In genomic region chr3R:27274533-27275447, dm6 we compare ENCODE assay signal across 1 fruit fly cellular context.
TF ChIP-seq lines count a peak whose summit lies in the region.

CG5938 (plus strand) TSS chr3R:27274794.

TF ChIP-seq in whole organism, embryonic, 481 proteins besides CTCF, POLR2A, EP300 and RAD21 (continued from another document and continues in another):
- TF ChIP-seq cas (GFP tag; IDR thresholded peaks at IDR 0.05; lab: Robert Waterston, UW) = no peak
- TF ChIP-seq CG12744 (GFP tag; optimal IDR thresholded peaks at IDR 0.05; lab: Kevin White, UChicago) = no peak
- no peak for TF ChIP-seq fd64A (GFP tag; optimal IDR thresholded peaks at IDR 0.05; lab: Kevin White, UChicago)
- no peak for TF ChIP-seq dimm (GFP tag; IDR thresholded peaks at IDR 0.05; lab: Robert Waterston, UW)
- TF ChIP-seq lbe (GFP tag; optimal IDR thresholded peaks at IDR 0.05; lab: Kevin White, UChicago) = peak; percentile 35
- TF ChIP-seq CG30403 (GFP tag; optimal IDR thresholded peaks at IDR 0.05; lab: Kevin White, UChicago) = peak; percentile 43
- TF ChIP-seq HHEX (GFP tag; optimal IDR thresholded peaks at IDR 0.05; lab: Kevin White, UChicago) = peak; percentile 0
- no peak for TF ChIP-seq CG17568 (GFP tag; optimal IDR thresholded peaks at IDR 0.05; lab: Kevin White, UChicago)
- TF ChIP-seq CG4854 (GFP tag; optimal IDR thresholded peaks at IDR 0.05; lab: Kevin White, UChicago) = peak; percentile 4
- TF ChIP-seq CG32772 (GFP tag; IDR thresholded peaks at IDR 0.05; lab: Robert Waterston, UW) = no peak
- TF ChIP-seq gsb (GFP tag; IDR thresholded peaks at IDR 0.05; lab: Robert Waterston, UW) = no peak
- TF ChIP-seq CG2116 (GFP tag; optimal IDR thresholded peaks at IDR 0.05; lab: Kevin White, UChicago) = peak; percentile 39
- no peak for TF ChIP-seq sim (GFP tag; IDR thresholded peaks at IDR 0.05; lab: Robert Waterston, UW)
- TF ChIP-seq nau (GFP tag; optimal IDR thresholded peaks at IDR 0.05; lab: Kevin White, UChicago) = no peak
- no peak for TF ChIP-seq Antp (GFP tag; optimal IDR thresholded peaks at IDR 0.05; lab: Kevin White, UChicago)
- no peak for TF ChIP-seq sens (GFP tag; lab: Kevin White, UChicago)
- TF ChIP-seq CG10462 (GFP tag; optimal IDR thresholded peaks at IDR 0.05; lab: Kevin White, UChicago) = no peak
- TF ChIP-seq Pdp1 (GFP tag; optimal IDR thresholded peaks at IDR 0.05; lab: Kevin White, UChicago) = peak in 1 of 2 experiments; percentile 77
- TF ChIP-seq Adf1 (GFP tag; IDR thresholded peaks at IDR 0.05; lab: Robert Waterston, UW) = no peak; the same call in 1 of the 2 replicates
- TF ChIP-seq Vsx1 (GFP tag; optimal IDR thresholded peaks at IDR 0.05; lab: Kevin White, UChicago) = no peak
- TF ChIP-seq CG10654 (GFP tag; optimal IDR thresholded peaks at IDR 0.05; lab: Kevin White, UChicago) = peak; percentile 0
- no peak for TF ChIP-seq H15 (GFP tag; IDR thresholded peaks at IDR 0.05; lab: Robert Waterston, UW)
- no peak for TF ChIP-seq Dref (GFP tag; IDR thresholded peaks at IDR 0.05; lab: Robert Waterston, UW)
- TF ChIP-seq hth (optimal IDR thresholded peaks at IDR 0.05; lab: Kevin White, UChicago) = no peak
- TF ChIP-seq CG9437 (GFP tag; optimal IDR thresholded peaks at IDR 0.05; lab: Kevin White, UChicago) = peak; percentile 52
- TF ChIP-seq C15 (GFP tag; IDR thresholded peaks at IDR 0.05; lab: Robert Waterston, UW) = no peak
- peak; percentile 73 for TF ChIP-seq onecut (GFP tag; IDR thresholded peaks at IDR 0.05; lab: Robert Waterston, UW)
- no peak for TF ChIP-seq CG4707 (GFP tag; optimal IDR thresholded peaks at IDR 0.05; lab: Kevin White, UChicago)
- 0 out of 2 replicates have a peak, but pooled peaks have one; percentile 39 for TF ChIP-seq CG6689 (GFP tag; IDR thresholded peaks at IDR 0.05; lab: Robert Waterston, UW)
- peak; percentile 38 for TF ChIP-seq abd-A (tag; optimal IDR thresholded peaks at IDR 0.05; lab: Kevin White, UChicago)
- TF ChIP-seq CG15601 (tag; optimal IDR thresholded peaks at IDR 0.05; lab: Kevin White, UChicago) = peak; percentile 19
- TF ChIP-seq Ptx1 (GFP tag; IDR thresholded peaks at IDR 0.05; lab: Robert Waterston, UW) = no peak
- peak; percentile 59; the same call in 1 of the 2 replicates for TF ChIP-seq Drgx (GFP tag; IDR thresholded peaks at IDR 0.05; lab: Robert Waterston, UW)
- TF ChIP-seq emc (GFP tag; optimal IDR thresholded peaks at IDR 0.05; lab: Kevin White, UChicago) = no peak
- peak; percentile 9 for TF ChIP-seq CG9817 (tag; optimal IDR thresholded peaks at IDR 0.05; lab: Kevin White, UChicago)
- peak; percentile 9 for TF ChIP-seq CG8924 (tag; optimal IDR thresholded peaks at IDR 0.05; lab: Kevin White, UChicago)
- TF ChIP-seq Med (GFP tag; lab: Kevin White, UChicago) = peak; percentile 78
- no peak for TF ChIP-seq vnd (GFP tag; IDR thresholded peaks at IDR 0.05; lab: Robert Waterston, UW; ENCODE audit: partially characterized antibody)
- TF ChIP-seq dati (GFP tag; IDR thresholded peaks at IDR 0.05; lab: Robert Waterston, UW) = no peak
- TF ChIP-seq CG12219 (GFP tag; optimal IDR thresholded peaks at IDR 0.05; lab: Kevin White, UChicago) = no peak
- TF ChIP-seq CG3065 (GFP tag; optimal IDR thresholded peaks at IDR 0.05; lab: Kevin White, UChicago) = no peak
- TF ChIP-seq unpg (GFP tag; optimal IDR thresholded peaks at IDR 0.05; lab: Kevin White, UChicago) = peak; percentile 11
- peak; percentile 75 for TF ChIP-seq E2f2 (GFP tag; IDR thresholded peaks at IDR 0.05; lab: Robert Waterston, UW)
- TF ChIP-seq ssp (GFP tag; IDR thresholded peaks at IDR 0.05; lab: Robert Waterston, UW) = no peak
- no peak for TF ChIP-seq CHES-1-like (GFP tag; optimal IDR thresholded peaks at IDR 0.05; lab: Kevin White, UChicago)
- 0 out of 3 replicates have a peak, but pooled peaks have one; percentile 13 for TF ChIP-seq ken (GFP tag; IDR thresholded peaks at IDR 0.05; lab: Robert Waterston, UW)
- TF ChIP-seq BtbVII (GFP tag; optimal IDR thresholded peaks at IDR 0.05; lab: Kevin White, UChicago) = no peak
- TF ChIP-seq CG7928 (GFP tag; optimal IDR thresholded peaks at IDR 0.05; lab: Kevin White, UChicago) = no peak
- no peak for TF ChIP-seq jumu (GFP tag; optimal IDR thresholded peaks at IDR 0.05; lab: Kevin White, UChicago)
- peak; percentile 58 for TF ChIP-seq CG13775 (GFP tag; optimal IDR thresholded peaks at IDR 0.05; lab: Kevin White, UChicago)
- TF ChIP-seq tio (GFP tag; optimal IDR thresholded peaks at IDR 0.05; lab: Kevin White, UChicago) = no peak
- TF ChIP-seq eve (GFP tag; optimal IDR thresholded peaks at IDR 0.05; lab: Kevin White, UChicago) = no peak
- no peak for TF ChIP-seq CG32767 (GFP tag; IDR thresholded peaks at IDR 0.05; lab: Robert Waterston, UW)
- no peak for TF ChIP-seq CG18011 (GFP tag; optimal IDR thresholded peaks at IDR 0.05; lab: Kevin White, UChicago)
- no peak for TF ChIP-seq CG1792 (GFP tag; optimal IDR thresholded peaks at IDR 0.05; lab: Kevin White, UChicago)
- peak; percentile 46 for TF ChIP-seq CG2678 (tag; optimal IDR thresholded peaks at IDR 0.05; lab: Kevin White, UChicago)
- TF ChIP-seq Sin3A (optimal IDR thresholded peaks at IDR 0.05; lab: Kevin White, UChicago) = no peak
- no peak for TF ChIP-seq CG10565 (GFP tag; optimal IDR thresholded peaks at IDR 0.05; lab: Kevin White, UChicago)
- TF ChIP-seq aop (GFP tag; IDR thresholded peaks at IDR 0.05; lab: Robert Waterston, UW) = no peak
- no peak for TF ChIP-seq schlank (tag; optimal IDR thresholded peaks at IDR 0.05; lab: Kevin White, UChicago)
- no peak for TF ChIP-seq ara (GFP tag; IDR thresholded peaks at IDR 0.05; lab: Robert Waterston, UW)
- no peak for TF ChIP-seq CG15073 (GFP tag; optimal IDR thresholded peaks at IDR 0.05; lab: Kevin White, UChicago)
- TF ChIP-seq Myb (GFP tag; optimal IDR thresholded peaks at IDR 0.05; lab: Kevin White, UChicago) = peak; percentile 0
- no peak; the same call in 2 of the 3 replicates for TF ChIP-seq CG11695 (GFP tag; IDR thresholded peaks at IDR 0.05; lab: Robert Waterston, UW)
- TF ChIP-seq HLHmδ (GFP tag; optimal IDR thresholded peaks at IDR 0.05; lab: Kevin White, UChicago) = no peak
- TF ChIP-seq CG6254 (GFP tag; optimal IDR thresholded peaks at IDR 0.05; lab: Kevin White, UChicago) = no peak
- no peak for TF ChIP-seq Poxn (GFP tag; IDR thresholded peaks at IDR 0.05; lab: Robert Waterston, UW)
- peak; percentile 90; the same call in 3 of the 4 replicates for TF ChIP-seq chinmo (GFP tag; IDR thresholded peaks at IDR 0.05; lab: Robert Waterston, UW; ENCODE audit: partially characterized antibody)
- no peak for TF ChIP-seq disco-r (GFP tag; optimal IDR thresholded peaks at IDR 0.05; lab: Kevin White, UChicago)
- no peak for TF ChIP-seq CG8290 (GFP tag; optimal IDR thresholded peaks at IDR 0.05; lab: Kevin White, UChicago)
- no peak for TF ChIP-seq CG8290 (tag; optimal IDR thresholded peaks at IDR 0.05; lab: Kevin White, UChicago)
- peak; percentile 44 for TF ChIP-seq CG3847 (GFP tag; IDR thresholded peaks at IDR 0.05; lab: Robert Waterston, UW)
- peak; percentile 51 for TF ChIP-seq stwl (tag; optimal IDR thresholded peaks at IDR 0.05; lab: Kevin White, UChicago)
- TF ChIP-seq CG8359 (GFP tag; optimal IDR thresholded peaks at IDR 0.05; lab: Kevin White, UChicago; ENCODE audit: borderline replicate concordance) = no peak
- TF ChIP-seq HLH3B (GFP tag; IDR thresholded peaks at IDR 0.05; lab: Robert Waterston, UW) = no peak
- no peak for TF ChIP-seq Neu2 (GFP tag; optimal IDR thresholded peaks at IDR 0.05; lab: Kevin White, UChicago; ENCODE audit: borderline replicate concordance)
- no peak for TF ChIP-seq Bdp1 (GFP tag; optimal IDR thresholded peaks at IDR 0.05; lab: Kevin White, UChicago)
- TF ChIP-seq CG31441 (GFP tag; IDR thresholded peaks at IDR 0.05; lab: Robert Waterston, UW) = peak; percentile 50; the same call in 1 of the 2 replicates
- TF ChIP-seq sna (GFP tag; IDR thresholded peaks at IDR 0.05; lab: Robert Waterston, UW; ENCODE audit: partially characterized antibody) = no peak
- TF ChIP-seq Ssrp (tag; optimal IDR thresholded peaks at IDR 0.05; lab: Kevin White, UChicago) = peak; percentile 21
- 0 out of 3 replicates have a peak, but pooled peaks have one; percentile 15 for TF ChIP-seq ci (GFP tag; IDR thresholded peaks at IDR 0.05; lab: Robert Waterston, UW)
- no peak for TF ChIP-seq CrebB (tag; optimal IDR thresholded peaks at IDR 0.05; lab: Kevin White, UChicago)
- no peak for TF ChIP-seq ftz-f1 (GFP tag; optimal IDR thresholded peaks at IDR 0.05; lab: Kevin White, UChicago)
- TF ChIP-seq Ravus (GFP tag; IDR thresholded peaks at IDR 0.05; lab: Robert Waterston, UW) = no peak
- TF ChIP-seq sob (GFP tag; IDR thresholded peaks at IDR 0.05; lab: Robert Waterston, UW) = 0 out of 2 replicates have a peak, but pooled peaks have one; percentile 9
- no peak for TF ChIP-seq CG9215 (GFP tag; IDR thresholded peaks at IDR 0.05; lab: Robert Waterston, UW)
- no peak for TF ChIP-seq slp2 (GFP tag; optimal IDR thresholded peaks at IDR 0.05; lab: Kevin White, UChicago)
- no peak for TF ChIP-seq CG10543 (GFP tag; optimal IDR thresholded peaks at IDR 0.05; lab: Kevin White, UChicago)
- TF ChIP-seq zen (tag; optimal IDR thresholded peaks at IDR 0.05; lab: Kevin White, UChicago) = peak; percentile 34
- peak; percentile 6 for TF ChIP-seq cwo (GFP tag; optimal IDR thresholded peaks at IDR 0.05; lab: Kevin White, UChicago)
- TF ChIP-seq CG10959 (GFP tag; IDR thresholded peaks at IDR 0.05; lab: Robert Waterston, UW) = 0 out of 2 replicates have a peak, but pooled peaks have one; percentile 13
- peak; percentile 1 for TF ChIP-seq tup (GFP tag; optimal IDR thresholded peaks at IDR 0.05; lab: Kevin White, UChicago)
- TF ChIP-seq CG9932 (GFP tag; IDR thresholded peaks at IDR 0.05; lab: Robert Waterston, UW) = peak; percentile 26; the same call in 1 of the 2 replicates
- TF ChIP-seq pan (optimal IDR thresholded peaks at IDR 0.05; lab: Kevin White, UChicago) = no peak
- no peak for TF ChIP-seq pan (GFP tag; optimal IDR thresholded peaks at IDR 0.05 in 1 of 2, IDR thresholded peaks at IDR 0.05 in 1 of 2)
- no peak for TF ChIP-seq en (GFP tag; optimal IDR thresholded peaks at IDR 0.05; lab: Kevin White, UChicago)
- TF ChIP-seq ham (GFP tag; IDR thresholded peaks at IDR 0.05; lab: Robert Waterston, UW) = no peak
- no peak for TF ChIP-seq fu2 (GFP tag; optimal IDR thresholded peaks at IDR 0.05; lab: Kevin White, UChicago)
- no peak for TF ChIP-seq sima (GFP tag; optimal IDR thresholded peaks at IDR 0.05; lab: Kevin White, UChicago)
- TF ChIP-seq CG17359 (tag; optimal IDR thresholded peaks at IDR 0.05; lab: Kevin White, UChicago) = peak; percentile 24
- TF ChIP-seq CG16813 (GFP tag; IDR thresholded peaks at IDR 0.05; lab: Robert Waterston, UW; ENCODE audit: partially characterized antibody) = no peak
- TF ChIP-seq CG12155 (GFP tag; optimal IDR thresholded peaks at IDR 0.05; lab: Kevin White, UChicago) = peak; percentile 6
- TF ChIP-seq CG16863 (GFP tag; optimal IDR thresholded peaks at IDR 0.05; lab: Kevin White, UChicago) = no peak
- no peak for TF ChIP-seq Six4 (GFP tag; optimal IDR thresholded peaks at IDR 0.05; lab: Kevin White, UChicago)
- no peak for TF ChIP-seq odd (GFP tag; optimal IDR thresholded peaks at IDR 0.05; lab: Kevin White, UChicago)
- no peak for TF ChIP-seq CG11560 (tag; IDR thresholded peaks at IDR 0.05; lab: Robert Waterston, UW)
- no peak for TF ChIP-seq TFAM (GFP tag; optimal IDR thresholded peaks at IDR 0.05; lab: Kevin White, UChicago)
- peak; percentile 13 for TF ChIP-seq CG13894 (tag; optimal IDR thresholded peaks at IDR 0.05; lab: Kevin White, UChicago)
- no peak for TF ChIP-seq CG14860 (GFP tag; IDR thresholded peaks at IDR 0.05; lab: Robert Waterston, UW; ENCODE audit: partially characterized antibody)
- TF ChIP-seq ATbp (GFP tag; optimal IDR thresholded peaks at IDR 0.05; lab: Kevin White, UChicago) = no peak
- no peak for TF ChIP-seq CG12071 (GFP tag; optimal IDR thresholded peaks at IDR 0.05; lab: Kevin White, UChicago)
- TF ChIP-seq PHDP (tag; optimal IDR thresholded peaks at IDR 0.05; lab: Kevin White, UChicago) = peak; percentile 14
- TF ChIP-seq ac (GFP tag; optimal IDR thresholded peaks at IDR 0.05; lab: Kevin White, UChicago) = no peak
- peak; percentile 30 for TF ChIP-seq Meics (GFP tag; optimal IDR thresholded peaks at IDR 0.05; lab: Kevin White, UChicago)
- no peak for TF ChIP-seq ranshi (GFP tag; IDR thresholded peaks at IDR 0.05; lab: Robert Waterston, UW)
- no peak for TF ChIP-seq CG31388 (GFP tag; optimal IDR thresholded peaks at IDR 0.05; lab: Kevin White, UChicago)
- TF ChIP-seq CG17802 (tag; optimal IDR thresholded peaks at IDR 0.05; lab: Kevin White, UChicago) = peak; percentile 0
- peak; percentile 50 for TF ChIP-seq CG2712 (tag; optimal IDR thresholded peaks at IDR 0.05; lab: Kevin White, UChicago)
- no peak for TF ChIP-seq CkIIα-i1 (GFP tag; IDR thresholded peaks at IDR 0.05; lab: Robert Waterston, UW)
- peak; percentile 38; the same call in 1 of the 2 replicates for TF ChIP-seq MBD-R2 (GFP tag; IDR thresholded peaks at IDR 0.05; lab: Robert Waterston, UW)
- no peak for TF ChIP-seq zfh2 (GFP tag; optimal IDR thresholded peaks at IDR 0.05; lab: Kevin White, UChicago)
- TF ChIP-seq nom (GFP tag; optimal IDR thresholded peaks at IDR 0.05; lab: Kevin White, UChicago) = peak; percentile 54
- TF ChIP-seq CG13296 (GFP tag; optimal IDR thresholded peaks at IDR 0.05; lab: Kevin White, UChicago) = no peak
- peak; percentile 29 for TF ChIP-seq CG18599 (GFP tag; optimal IDR thresholded peaks at IDR 0.05; lab: Kevin White, UChicago)
- TF ChIP-seq CG17361 (GFP tag; IDR thresholded peaks at IDR 0.05; lab: Robert Waterston, UW) = peak; percentile 46; the same call in 1 of the 3 replicates
- TF ChIP-seq Dp (GFP tag; optimal IDR thresholded peaks at IDR 0.05; lab: Kevin White, UChicago) = peak; percentile 66
- peak; percentile 26; the same call in 1 of the 2 replicates for TF ChIP-seq Xrp1 (GFP tag; IDR thresholded peaks at IDR 0.05; lab: Robert Waterston, UW)
- no peak for TF ChIP-seq CG7357 (GFP tag; IDR thresholded peaks at IDR 0.05; lab: Robert Waterston, UW)
- TF ChIP-seq B-H2 (GFP tag; optimal IDR thresholded peaks at IDR 0.05; lab: Kevin White, UChicago) = peak; percentile 46
- no peak for TF ChIP-seq maf-S (GFP tag; optimal IDR thresholded peaks at IDR 0.05; lab: Kevin White, UChicago)
- TF ChIP-seq usp (GFP tag; optimal IDR thresholded peaks at IDR 0.05; lab: Kevin White, UChicago) = no peak
- TF ChIP-seq lmd (GFP tag; IDR thresholded peaks at IDR 0.05; lab: Robert Waterston, UW) = no peak
- TF ChIP-seq Kr (GFP tag; optimal IDR thresholded peaks at IDR 0.05; lab: Kevin White, UChicago) = no peak
- no peak for TF ChIP-seq CG16815 (GFP tag; optimal IDR thresholded peaks at IDR 0.05; lab: Kevin White, UChicago)
- TF ChIP-seq ewg (GFP tag; optimal IDR thresholded peaks at IDR 0.05; lab: Kevin White, UChicago) = no peak
